Worm (Caenorhabditis elegans) whole organism, L4/young adult: Measurements from ENCODE around the gene cpr-6.

Experiments
- W03F9.2 ChIP-seq: fragments of 150-350 bp; optimal IDR thresholded peaks from 2 replicates; lab custom pipeline; 2014; ENCODE audit warnings: missing biosample characterization, missing genetic modification characterization
- him-1 ChIP-seq: sonication (generic microtip); optimal IDR thresholded peaks from 2 replicates; lab custom pipeline; 2016; ENCODE audit warnings: missing genotype, missing genetic modification reagents, missing genetic modification characterization, missing compliant biosample characterization

DNA sequence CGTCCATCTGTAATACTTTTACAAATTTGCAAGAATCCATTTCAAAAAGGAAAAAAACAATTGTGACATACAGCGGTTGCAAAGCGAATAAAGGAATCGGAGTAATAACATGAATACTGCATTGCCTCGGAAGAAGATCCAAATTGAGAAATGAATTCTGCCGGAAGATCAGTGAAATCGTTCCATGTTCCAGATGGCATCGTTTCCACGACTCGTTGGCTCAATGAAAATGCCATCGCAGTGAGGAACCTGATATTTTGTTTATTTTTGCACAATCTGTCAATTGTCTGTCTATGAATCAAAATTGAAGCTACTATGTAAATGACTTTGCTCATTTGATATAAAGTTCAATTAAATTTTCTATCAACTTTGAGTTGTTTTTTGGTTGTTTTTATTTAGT is 23.6 kb downstream of the cpr-6 start:
- TF ChIP-seq W03F9.2 (tag; lab: Kevin White, UChicago) (no peak), him-1 (no peak)
